Worm (Caenorhabditis elegans) whole organism, L3 larva: ENCODE data around the gene T22F3.11.
"Not testable (repeated sequence)": the region's sequence is repeated elsewhere in the genome, so short reads cannot be mapped to it uniquely, and the experiment has no call there.

Experiments used
- R02D3.7 ChIP-seq: fragments of 150-350 bp; optimal IDR thresholded peaks from 2 replicates; lab custom pipeline; 2014; ENCODE audit warnings: missing biosample characterization, missing genetic modification characterization
- ZK546.5 ChIP-seq: sonication (generic microtip); optimal IDR thresholded peaks from 2 replicates; lab custom pipeline; 2017; ENCODE audit warnings: missing biosample characterization, missing genetic modification characterization
- aly-2 ChIP-seq: fragments of 150-350 bp; optimal IDR thresholded peaks from 2 replicates; lab custom pipeline; 2014; ENCODE audit warnings: missing biosample characterization, missing genetic modification characterization
- ceh-16 ChIP-seq: sonication (generic microtip); optimal IDR thresholded peaks from 2 replicates; lab custom pipeline; 2017; ENCODE audit warnings: missing biosample characterization, missing genetic modification characterization
- ceh-9 ChIP-seq: sonication (generic microtip); optimal IDR thresholded peaks from 2 replicates; lab custom pipeline; 2018; ENCODE audit warnings: missing biosample characterization, missing genetic modification characterization
- egl-5 ChIP-seq: fragments of 150-350 bp; optimal IDR thresholded peaks from 2 replicates; lab custom pipeline; 2017; ENCODE audit warnings: missing biosample characterization, missing genetic modification reagents, missing genetic modification characterization, inconsistent platforms
- elt-1 ChIP-seq: fragments of 150-350 bp; optimal IDR thresholded peaks from 2 replicates; lab custom pipeline; 2014; ENCODE audit warnings: missing biosample characterization, missing genetic modification characterization
- elt-2 ChIP-seq: sonication (generic microtip); optimal IDR thresholded peaks from 2 replicates; lab custom pipeline; 2016; ENCODE audit warnings: missing genetic modification reagents, mild to moderate bottlenecking, missing genetic modification characterization, missing compliant biosample characterization
- fkh-2 ChIP-seq: fragments of 150-350 bp; optimal IDR thresholded peaks from 2 replicates; lab custom pipeline; 2014; ENCODE audit warnings: missing biosample characterization, missing genetic modification reagents, missing genetic modification characterization
- fos-1 ChIP-seq: fragments of 150-350 bp; optimal IDR thresholded peaks from 2 replicates; lab custom pipeline; 2014; ENCODE audit warnings: missing biosample characterization, missing genetic modification characterization
- jun-1 ChIP-seq: fragments of 150-350 bp; optimal IDR thresholded peaks from 2 replicates; lab custom pipeline; 2014; ENCODE audit warnings: missing biosample characterization, missing genetic modification reagents, missing genetic modification characterization
- lin-15B ChIP-seq: fragments of 150-350 bp; optimal IDR thresholded peaks from 2 replicates; lab custom pipeline; 2014; ENCODE audit warnings: missing biosample characterization, missing genetic modification characterization
- lin-39 ChIP-seq: fragments of 150-350 bp; optimal IDR thresholded peaks from 2 replicates; lab custom pipeline; 2018; ENCODE audit warnings: missing biosample characterization, missing genetic modification reagents, missing genetic modification characterization
- lsy-12 ChIP-seq: sonication (generic microtip); optimal IDR thresholded peaks from 2 replicates; lab custom pipeline; 2016; ENCODE audit warnings: mild to moderate bottlenecking, missing genetic modification characterization, missing compliant biosample characterization
- mdl-1 ChIP-seq: fragments of 150-350 bp; optimal IDR thresholded peaks from 2 replicates; lab custom pipeline; 2014; ENCODE audit warnings: missing biosample characterization, missing genetic modification characterization
- nfya-1 ChIP-seq: sonication (generic microtip); optimal IDR thresholded peaks from 2 replicates; lab custom pipeline; 2017; ENCODE audit warnings: missing genetic modification characterization, mild to moderate bottlenecking, missing compliant biosample characterization, antibody characterized with exemption, moderate library complexity; ENCODE audit not compliant: insufficient read depth
- nhr-12 ChIP-seq: fragments of 150-350 bp; optimal IDR thresholded peaks from 2 replicates; lab custom pipeline; 2014; ENCODE audit warnings: missing biosample characterization, missing genetic modification characterization
- nhr-23 ChIP-seq: fragments of 150-350 bp; optimal IDR thresholded peaks from 2 replicates; lab custom pipeline; 2014; ENCODE audit warnings: missing biosample characterization, missing genetic modification reagents, missing genetic modification characterization
- nhr-237 ChIP-seq: fragments of 150-350 bp; optimal IDR thresholded peaks from 2 replicates; lab custom pipeline; 2014; ENCODE audit warnings: missing biosample characterization, missing genetic modification characterization
- nhr-76 ChIP-seq: fragments of 150-350 bp; sonication (generic microtip); optimal IDR thresholded peaks from 5 replicates; lab custom pipeline; 2014; ENCODE audit warnings: missing biosample characterization, missing genetic modification characterization
- nhr-77 ChIP-seq: fragments of 150-350 bp; optimal IDR thresholded peaks from 2 replicates; lab custom pipeline; 2014; ENCODE audit warnings: missing biosample characterization, missing genetic modification characterization
- pha-4 ChIP-seq: fragments of 150-350 bp; optimal IDR thresholded peaks from 2 replicates; lab custom pipeline; 2014; ENCODE audit warnings: missing biosample characterization, missing genetic modification reagents, missing genetic modification characterization
- pqm-1 ChIP-seq: fragments of 150-350 bp; optimal IDR thresholded peaks from 2 replicates; lab custom pipeline; 2017; ENCODE audit warnings: missing biosample characterization, missing genetic modification characterization, inconsistent platforms
- sea-2 ChIP-seq: fragments of 150-350 bp; sonication (generic microtip); optimal IDR thresholded peaks from 4 replicates; lab custom pipeline; 2014; ENCODE audit warnings: missing biosample characterization, missing genetic modification reagents, missing genetic modification characterization
- snpc-4 ChIP-seq: fragments of 150-350 bp; optimal IDR thresholded peaks from 2 replicates; lab custom pipeline; 2014; ENCODE audit warnings: missing biosample characterization, missing genetic modification characterization
- unc-39 ChIP-seq: sonication (generic microtip); optimal IDR thresholded peaks from 4 replicates; lab custom pipeline; 2017; ENCODE audit warnings: missing biosample characterization, missing genetic modification characterization
- unc-62 ChIP-seq: fragments of 150-350 bp; sonication (generic microtip); optimal IDR thresholded peaks from 4 replicates; lab custom pipeline; 2014; ENCODE audit warnings: missing biosample characterization, missing genetic modification reagents, missing genetic modification characterization
- zag-1 ChIP-seq: fragments of 150-350 bp; optimal IDR thresholded peaks from 2 replicates; lab custom pipeline; 2014; ENCODE audit warnings: missing biosample characterization, missing genetic modification characterization
- ztf-11 ChIP-seq: fragments of 150-350 bp; optimal IDR thresholded peaks from 2 replicates; lab custom pipeline; 2014; ENCODE audit warnings: missing biosample characterization, missing genetic modification characterization

The T22F3.11 gene

DNA sequence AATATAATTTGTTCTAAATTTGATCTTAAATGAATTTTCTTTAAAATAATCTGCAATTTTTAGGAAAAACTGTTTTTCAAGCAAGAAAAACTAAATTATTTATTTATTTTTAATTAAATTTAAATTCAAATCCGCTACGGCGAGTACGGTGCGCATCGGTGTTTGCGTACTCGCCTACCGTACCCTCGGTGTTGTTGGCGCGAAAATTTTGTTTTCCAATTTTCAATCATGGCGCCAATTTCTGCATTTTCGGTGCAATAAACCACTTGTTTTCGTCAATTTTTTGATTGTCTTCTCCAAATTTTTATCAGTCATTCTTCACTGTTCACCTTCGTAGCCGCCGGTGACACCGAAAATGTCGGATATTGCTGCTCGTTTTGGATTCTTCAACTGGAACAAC is 35.5 kb downstream of the T22F3.11 start, which contains the start of gene pygl-1:
Gene pygl-1 (plus strand): TSS at position 211 of the 400 bp plus-strand sequence.
- TF ChIP-seq zag-1 (tag; lab: Kevin White, UChicago) (no peak), nhr-23 (tag; lab: Kevin White, UChicago) (no peak), R02D3.7 (no peak), nhr-76 (tag; lab: Kevin White, UChicago) (no peak), elt-2 (no peak), ztf-11 (tag; lab: Kevin White, UChicago) (no peak), nfya-1 (tag; lab: Kevin White, UChicago) (no peak), ceh-16 (tag; lab: Kevin White, UChicago) (no peak), fos-1 (tag; lab: Kevin White, UChicago) (no peak), aly-2 (no peak), jun-1 (no peak)

DNA sequence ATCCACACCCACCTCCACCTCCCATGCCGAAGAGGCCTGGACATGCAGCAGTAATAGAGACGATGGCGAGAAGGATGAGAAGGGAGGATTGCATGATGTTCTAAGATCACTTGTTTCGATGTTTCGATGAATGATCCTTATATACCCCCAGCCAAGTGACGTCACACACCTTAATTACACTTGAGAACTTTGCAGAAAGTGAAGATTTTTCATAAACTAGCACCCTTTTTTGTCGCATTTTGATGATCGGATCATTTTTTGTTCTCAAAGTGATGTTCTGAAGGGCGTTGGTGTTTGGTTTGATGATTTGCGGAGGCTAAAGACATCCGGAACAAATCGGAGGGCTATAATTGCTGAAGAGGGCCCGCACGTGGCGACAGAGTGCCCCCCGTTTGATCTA is 38.6 kb downstream of the T22F3.11 start, which contains the start of gene grl-27:
Gene grl-27 (minus strand): TSS at position 101 of the 400 bp plus-strand sequence.
- TF ChIP-seq sea-2 (no peak), nhr-237 (no peak), unc-39 (tag; lab: Kevin White, UChicago) (no peak), lin-39 (no peak), egl-5 (no peak), snpc-4 (tag; lab: Kevin White, UChicago) (no peak), unc-62 (no peak), pqm-1 (no peak), fkh-2 (tag; lab: Kevin White, UChicago) (no peak), lsy-12 (tag; lab: Kevin White, UChicago) (no peak), nfya-1 (tag; lab: Kevin White, UChicago) (no peak), pha-4 (no peak), nhr-23 (tag; lab: Kevin White, UChicago) (no peak), elt-1 (tag; lab: Kevin White, UChicago) (no peak), mdl-1 (tag; lab: Kevin White, UChicago) (no peak), fos-1 (tag; lab: Kevin White, UChicago) (no peak), lin-15B (tag; lab: Kevin White, UChicago) (no peak), aly-2 (no peak)

DNA sequence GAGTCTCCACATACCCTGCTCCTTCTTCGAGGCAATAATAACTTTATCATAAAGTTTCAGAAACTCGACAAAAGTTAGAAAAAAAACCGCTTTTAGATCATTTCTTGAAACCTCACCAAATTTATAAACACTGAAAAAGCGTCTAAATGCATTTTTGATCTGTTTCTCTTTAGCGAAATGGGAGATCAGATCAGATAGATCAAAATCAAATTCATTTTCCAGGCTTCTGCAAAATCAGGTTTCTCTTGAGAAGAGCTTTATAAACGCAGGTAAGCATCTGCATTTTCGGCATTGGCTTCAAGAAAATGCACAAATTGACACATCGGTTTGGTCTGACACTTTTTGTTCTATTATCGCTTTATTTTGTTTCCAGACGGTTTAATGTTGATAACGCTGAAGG is 41.9 kb downstream of the T22F3.11 start, which contains the start of gene F40C5.1:
Gene F40C5.1 (plus strand): TSS at position 301 of the 400 bp plus-strand sequence.
- not testable (repeated sequence) for TF ChIP-seq ZK546.5 (tag; lab: Kevin White, UChicago); elt-1 (tag; lab: Kevin White, UChicago); elt-2

DNA sequence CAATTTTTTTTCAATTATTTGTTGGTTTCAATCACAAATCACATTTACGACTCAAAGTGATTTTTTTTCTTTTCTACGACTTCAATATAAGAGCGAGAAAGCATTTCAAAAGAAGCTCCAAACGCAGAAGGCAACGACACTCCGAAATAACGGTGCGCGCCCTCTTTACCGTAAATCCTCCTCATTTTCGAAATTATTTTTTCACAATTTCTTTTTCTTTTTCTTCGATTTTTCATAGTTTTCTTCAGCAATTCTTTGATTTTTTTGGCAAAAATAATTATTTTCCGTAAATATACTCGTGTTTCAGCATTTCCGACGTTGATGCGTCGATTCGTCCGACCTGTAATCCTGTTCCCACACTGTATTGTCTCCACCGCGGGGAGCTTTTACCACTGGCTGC is 43.7 kb downstream of the T22F3.11 start, which contains the start of gene F40C5.2:
Gene F40C5.2 (plus strand): TSS at position 301 of the 400 bp plus-strand sequence.
- not testable (repeated sequence) for TF ChIP-seq ceh-9 (tag; lab: Kevin White, UChicago); nhr-237; nhr-77 (tag; lab: Kevin White, UChicago)

DNA sequence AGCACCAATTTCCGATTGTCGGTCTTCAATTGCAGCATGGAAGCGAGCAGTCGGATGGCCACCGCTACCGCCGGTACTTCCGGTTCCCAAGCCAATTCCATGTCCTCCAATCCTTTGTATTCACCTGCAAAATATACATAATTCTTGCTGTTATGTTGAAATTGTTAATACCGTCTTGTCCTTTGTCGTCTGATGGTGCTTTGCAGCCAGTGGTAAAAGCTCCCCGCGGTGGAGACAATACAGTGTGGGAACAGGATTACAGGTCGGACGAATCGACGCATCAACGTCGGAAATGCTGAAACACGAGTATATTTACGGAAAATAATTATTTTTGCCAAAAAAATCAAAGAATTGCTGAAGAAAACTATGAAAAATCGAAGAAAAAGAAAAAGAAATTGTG is 50.0 kb downstream of the T22F3.11 start, which contains the start of gene T24A6.17:
Gene T24A6.17 (minus strand): TSS at position 101 of the 400 bp plus-strand sequence.
- not testable (repeated sequence) for TF ChIP-seq nhr-77 (tag; lab: Kevin White, UChicago); sea-2; ceh-16 (tag; lab: Kevin White, UChicago)

DNA sequence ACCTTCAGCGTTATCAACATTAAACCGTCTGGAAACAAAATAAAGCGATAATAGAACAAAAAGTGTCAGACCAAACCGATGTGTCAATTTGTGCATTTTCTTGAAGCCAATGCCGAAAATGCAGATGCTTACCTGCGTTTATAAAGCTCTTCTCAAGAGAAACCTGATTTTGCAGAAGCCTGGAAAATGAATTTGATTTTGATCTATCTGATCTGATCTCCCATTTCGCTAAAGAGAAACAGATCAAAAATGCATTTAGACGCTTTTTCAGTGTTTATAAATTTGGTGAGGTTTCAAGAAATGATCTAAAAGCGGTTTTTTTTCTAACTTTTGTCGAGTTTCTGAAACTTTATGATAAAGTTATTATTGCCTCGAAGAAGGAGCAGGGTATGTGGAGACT is 51.5 kb downstream of the T22F3.11 start, which contains the start of gene T24A6.16:
Gene T24A6.16 (minus strand): TSS at position 101 of the 400 bp plus-strand sequence.
- not testable (repeated sequence) for TF ChIP-seq lsy-12, nhr-12, ztf-11 (tag; lab: Kevin White, UChicago)
